Worm (Caenorhabditis elegans) whole organism, L4 larva: ENCODE data around the gene F44F4.10.

Experiments used
- Y5F2A.4 ChIP-seq: fragments of 200-800 bp; sonication (Bioruptor generic); optimal IDR thresholded peaks from 2 replicates; lab custom pipeline; 2018; ENCODE audit warnings: mild to moderate bottlenecking, missing genetic modification characterization, missing compliant biosample characterization
- ces-1 ChIP-seq: fragments of 150-350 bp; sonication (generic microtip); optimal IDR thresholded peaks from 4 replicates; lab custom pipeline; 2014; ENCODE audit warnings: missing biosample characterization, missing genetic modification reagents, missing genetic modification characterization
- lin-13 ChIP-seq: fragments of 150-350 bp; optimal IDR thresholded peaks from 2 replicates; lab custom pipeline; 2014; ENCODE audit warnings: missing biosample characterization, missing genetic modification reagents, missing genetic modification characterization
- nhr-237 ChIP-seq: sonication (generic microtip); optimal IDR thresholded peaks from 2 replicates; lab custom pipeline; 2017; ENCODE audit warnings: missing biosample characterization, missing genetic modification characterization
- nhr-76 ChIP-seq: fragments of 150-350 bp; optimal IDR thresholded peaks from 2 replicates; lab custom pipeline; 2014; ENCODE audit warnings: missing biosample characterization, missing genetic modification characterization
- pha-4 ChIP-seq, 2 experiments: fragments of 150-350 bp in 1 of 2; fragments of 200-800 bp in 1 of 2; sonication (Bioruptor generic) in 1 of 2; IDR thresholded peaks in 1 of 2; optimal IDR thresholded peaks in 1 of 2; 2 replicates each; pipeline versions ENCODE4 v1.3.6 to Lab custom; 2014 to 2022; ENCODE audit warnings: missing genetic modification characterization in 2 of 2, missing genetic modification reagents in 2 of 2, missing biosample characterization in 1 of 2, missing compliant biosample characterization in 1 of 2
- saeg-2 ChIP-seq: fragments of 200-800 bp; sonication (Bioruptor generic); IDR thresholded peaks from 2 replicates; pipeline ENCODE4 v1.3.6; 2022; ENCODE audit warnings: missing genetic modification reagents, missing genetic modification characterization, missing compliant biosample characterization
- unc-39 ChIP-seq: sonication (generic microtip); optimal IDR thresholded peaks from 2 replicates; lab custom pipeline; 2017; ENCODE audit warnings: missing biosample characterization, missing genetic modification characterization

ce11 chrII:10950107-10950679, 33.1 kb upstream of the F44F4.10 start, which contains the start of gene gst-5:
- no peak for TF ChIP-seq Y5F2A.4
- TF ChIP-seq saeg-2 (GFP tag; lab: Robert Waterston, UW) = no peak
- no peak for TF ChIP-seq lin-13 (GFP tag; lab: Kevin White, UChicago)
- no peak for TF ChIP-seq unc-39
- TF ChIP-seq nhr-237 (tag; lab: Kevin White, UChicago) = no peak
- TF ChIP-seq pha-4 (GFP tag; IDR thresholded peaks at IDR 0.05; lab: Robert Waterston, UW) = 0 out of 2 replicates have a peak, but pooled peaks have one; percentile 11
- TF ChIP-seq pha-4 (tag; optimal IDR thresholded peaks at IDR 0.05; lab: Kevin White, UChicago) = no peak
- no peak for TF ChIP-seq nhr-76
- TF ChIP-seq ces-1 (GFP tag; lab: Kevin White, UChicago) = no peak
